Worm (Caenorhabditis elegans): ENCODE results near the gene T11F8.1.
"Not testable (repeated sequence)": the region's sequence is repeated elsewhere in the genome, so short reads cannot be mapped to it uniquely, and the experiment has no call there.

T11F8.1 gene

DNA sequence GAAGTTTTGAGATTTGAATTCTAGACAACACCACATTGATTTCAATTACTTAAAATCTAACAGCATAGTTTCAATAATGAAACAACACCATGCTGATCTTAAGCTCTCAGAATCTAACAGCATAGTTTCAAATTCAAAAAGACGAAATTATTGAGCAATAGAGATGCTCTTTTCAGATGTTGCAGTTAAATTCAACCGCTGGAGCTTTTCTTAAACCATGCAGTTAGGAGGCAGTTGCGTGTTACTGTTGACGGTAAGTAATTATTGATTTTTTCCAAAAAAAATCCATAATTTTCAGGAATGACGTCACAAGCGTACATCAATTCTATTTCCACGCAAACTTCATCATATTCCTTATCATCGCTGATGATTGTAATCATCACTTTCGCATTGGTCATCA, 3.3 kb downstream of the T11F8.1 start, which contains the start of gene T11F8.5:
TSS of gene T11F8.5 (plus strand) at position 301 of the 400 bp plus-strand sequence.
- TF ChIP-seq cog-1 (tag; optimal IDR thresholded peaks at IDR 0.05) (no peak), ref-1 (GFP tag; conservative IDR thresholded peaks at IDR 0.05) (no peak), med-1 (GFP tag; optimal IDR thresholded peaks at IDR 0.05; ENCODE audit: insufficient read depth) (no peak), ztf-23 (GFP tag; IDR thresholded peaks at IDR 0.05) (no peak), klf-2 (GFP tag; conservative IDR thresholded peaks at IDR 0.05) (no peak), tab-1 (GFP tag; IDR thresholded peaks at IDR 0.05) (no peak), flt-1 (GFP tag; IDR thresholded peaks at IDR 0.05) (no peak), ztf-29 (GFP tag; IDR thresholded peaks at IDR 0.05) (no peak), T22C8.4 (GFP tag; IDR thresholded peaks at IDR 0.05) (no peak)

ce11 chrIV:5486208-5486731, 6.9 kb downstream of the T11F8.1 start, which contains the start of the genes snpc-3.1 and puf-7:
snpc-3.1 (minus strand) TSS chrIV:5486258.
puf-7 (plus strand) TSS chrIV:5486713.
- TF ChIP-seq klf-2 (GFP tag; conservative IDR thresholded peaks at IDR 0.05); flt-1 (GFP tag; IDR thresholded peaks at IDR 0.05); T22C8.4 (GFP tag; IDR thresholded peaks at IDR 0.05): not testable (repeated sequence)

DNA sequence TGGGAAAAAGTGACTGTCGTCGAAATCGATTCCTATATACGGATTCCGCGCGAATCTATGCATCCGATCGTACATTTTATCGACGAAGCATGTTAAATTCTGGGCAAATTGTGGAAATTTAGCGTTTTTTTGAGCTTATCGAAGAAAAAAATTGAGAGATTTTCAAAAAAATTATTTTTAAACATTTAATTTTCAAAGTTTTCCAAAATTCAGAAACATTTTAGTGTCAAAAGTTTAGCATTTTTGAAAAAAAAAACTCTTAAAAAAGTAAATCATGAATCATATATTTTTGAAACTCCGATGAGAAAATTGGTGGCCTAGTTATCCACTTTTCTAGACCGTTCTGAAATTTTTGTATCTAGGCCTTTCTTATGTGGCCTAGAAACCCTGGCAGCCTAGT, 11.7 kb downstream of the T11F8.1 start, which contains the start of gene B0273.115:
TSS of gene B0273.115 (minus strand) at position 101 of the 400 bp plus-strand sequence.
- not testable (repeated sequence) for TF ChIP-seq ref-1 (GFP tag; conservative IDR thresholded peaks at IDR 0.05); tab-1 (GFP tag; IDR thresholded peaks at IDR 0.05); cog-1 (tag; optimal IDR thresholded peaks at IDR 0.05)

ce11 chrIV:5492196-5492595, 12.8 kb downstream of the T11F8.1 start:
- TF ChIP-seq ref-1 (GFP tag; conservative IDR thresholded peaks at IDR 0.05), result no peak
- no peak for TF ChIP-seq cog-1 (tag; optimal IDR thresholded peaks at IDR 0.05)
- no peak for TF ChIP-seq klf-2 (GFP tag; conservative IDR thresholded peaks at IDR 0.05)
- no peak for TF ChIP-seq ztf-23 (GFP tag; IDR thresholded peaks at IDR 0.05)
- TF ChIP-seq T22C8.4 (GFP tag; IDR thresholded peaks at IDR 0.05), result no peak
- TF ChIP-seq ztf-29 (GFP tag; IDR thresholded peaks at IDR 0.05), result no peak
- TF ChIP-seq med-1 (GFP tag; optimal IDR thresholded peaks at IDR 0.05; ENCODE audit: insufficient read depth), result no peak
- TF ChIP-seq tab-1 (GFP tag; IDR thresholded peaks at IDR 0.05), result no peak
- TF ChIP-seq flt-1 (GFP tag; IDR thresholded peaks at IDR 0.05), result no peak

DNA sequence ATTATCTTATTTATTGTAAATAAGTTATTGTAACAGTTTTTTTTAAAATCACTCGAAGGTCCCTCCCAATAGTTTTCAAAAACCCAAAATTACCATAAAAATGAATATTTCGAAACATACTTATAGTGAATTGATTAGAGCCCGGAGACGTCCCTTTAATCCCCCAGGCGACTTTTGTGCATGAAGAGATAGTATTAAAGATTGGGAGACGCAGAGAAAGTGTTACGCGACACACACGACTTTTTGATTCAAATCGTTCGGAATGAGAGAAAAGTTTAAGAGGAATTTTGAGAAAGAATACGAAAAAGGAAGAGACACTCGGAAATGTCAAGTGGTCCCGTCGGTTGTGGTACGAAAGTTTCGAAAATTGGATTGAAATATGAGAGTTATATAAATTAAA, 13.7 kb downstream of the T11F8.1 start:
- TF ChIP-seq ztf-23 (GFP tag; IDR thresholded peaks at IDR 0.05) (no peak), klf-2 (GFP tag; conservative IDR thresholded peaks at IDR 0.05) (no peak), ref-1 (GFP tag; conservative IDR thresholded peaks at IDR 0.05) (no peak), T22C8.4 (GFP tag; IDR thresholded peaks at IDR 0.05) (no peak), cog-1 (tag; optimal IDR thresholded peaks at IDR 0.05) (no peak), ztf-29 (GFP tag; IDR thresholded peaks at IDR 0.05) (no peak), med-1 (GFP tag; optimal IDR thresholded peaks at IDR 0.05; ENCODE audit: insufficient read depth) (no peak), tab-1 (GFP tag; IDR thresholded peaks at IDR 0.05) (no peak), flt-1 (GFP tag; IDR thresholded peaks at IDR 0.05) (no peak)

DNA sequence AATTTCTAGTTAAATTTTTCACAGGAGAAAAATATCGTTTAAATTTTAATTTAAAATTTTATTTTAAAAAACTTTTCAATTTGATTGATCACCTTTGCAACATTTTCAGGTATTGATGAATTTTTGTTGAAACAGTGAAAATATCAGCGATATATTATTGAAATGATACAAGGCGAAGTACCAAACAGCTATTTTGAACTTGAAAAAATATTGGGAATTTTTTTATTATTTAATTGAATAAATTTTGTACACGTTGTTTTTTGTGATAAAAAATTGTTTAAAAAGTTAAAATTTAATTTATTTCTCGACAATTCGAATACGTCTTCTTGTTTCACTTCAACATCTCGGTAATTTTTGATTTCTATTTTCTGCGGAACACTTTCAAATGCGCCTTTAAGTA, 14.3 kb downstream of the T11F8.1 start, which contains the start of gene B0273.1:
TSS of gene B0273.1 (plus strand) at position 301 of the 400 bp plus-strand sequence.
- TF ChIP-seq klf-2 (GFP tag; conservative IDR thresholded peaks at IDR 0.05) (no peak), flt-1 (GFP tag; IDR thresholded peaks at IDR 0.05) (no peak), tab-1 (GFP tag; IDR thresholded peaks at IDR 0.05) (no peak), med-1 (GFP tag; optimal IDR thresholded peaks at IDR 0.05; ENCODE audit: insufficient read depth) (no peak), T22C8.4 (GFP tag; IDR thresholded peaks at IDR 0.05) (no peak), cog-1 (tag; optimal IDR thresholded peaks at IDR 0.05) (no peak), ref-1 (GFP tag; conservative IDR thresholded peaks at IDR 0.05) (no peak), ztf-29 (GFP tag; IDR thresholded peaks at IDR 0.05) (no peak), ztf-23 (GFP tag; IDR thresholded peaks at IDR 0.05) (no peak)

- no peak for TF ChIP-seq ref-1 (GFP tag; conservative IDR thresholded peaks at IDR 0.05)
- no peak for TF ChIP-seq tab-1 (GFP tag; IDR thresholded peaks at IDR 0.05)
- TF ChIP-seq ztf-29 (GFP tag; IDR thresholded peaks at IDR 0.05), result no peak
- no peak for TF ChIP-seq cog-1 (tag; optimal IDR thresholded peaks at IDR 0.05)
- TF ChIP-seq T22C8.4 (GFP tag; IDR thresholded peaks at IDR 0.05), result no peak
- TF ChIP-seq med-1 (GFP tag; optimal IDR thresholded peaks at IDR 0.05; ENCODE audit: insufficient read depth), result no peak
- TF ChIP-seq ztf-23 (GFP tag; IDR thresholded peaks at IDR 0.05), result no peak
- no peak for TF ChIP-seq flt-1 (GFP tag; IDR thresholded peaks at IDR 0.05)
- TF ChIP-seq klf-2 (GFP tag; conservative IDR thresholded peaks at IDR 0.05), result no peak
Measured at ce11 chrIV:5494099-5494498, 14.7 kb downstream of the T11F8.1 start.

- TF ChIP-seq cog-1 (tag; optimal IDR thresholded peaks at IDR 0.05) (no peak), klf-2 (GFP tag; conservative IDR thresholded peaks at IDR 0.05) (no peak), med-1 (GFP tag; optimal IDR thresholded peaks at IDR 0.05; ENCODE audit: insufficient read depth) (no peak), flt-1 (GFP tag; IDR thresholded peaks at IDR 0.05) (no peak), T22C8.4 (GFP tag; IDR thresholded peaks at IDR 0.05) (no peak), ref-1 (GFP tag; conservative IDR thresholded peaks at IDR 0.05) (no peak), ztf-23 (GFP tag; IDR thresholded peaks at IDR 0.05) (no peak), ztf-29 (GFP tag; IDR thresholded peaks at IDR 0.05) (no peak), tab-1 (GFP tag; IDR thresholded peaks at IDR 0.05) (no peak)
Measured at ce11 chrIV:5501414-5501813, 22.0 kb downstream of the T11F8.1 start.

DNA sequence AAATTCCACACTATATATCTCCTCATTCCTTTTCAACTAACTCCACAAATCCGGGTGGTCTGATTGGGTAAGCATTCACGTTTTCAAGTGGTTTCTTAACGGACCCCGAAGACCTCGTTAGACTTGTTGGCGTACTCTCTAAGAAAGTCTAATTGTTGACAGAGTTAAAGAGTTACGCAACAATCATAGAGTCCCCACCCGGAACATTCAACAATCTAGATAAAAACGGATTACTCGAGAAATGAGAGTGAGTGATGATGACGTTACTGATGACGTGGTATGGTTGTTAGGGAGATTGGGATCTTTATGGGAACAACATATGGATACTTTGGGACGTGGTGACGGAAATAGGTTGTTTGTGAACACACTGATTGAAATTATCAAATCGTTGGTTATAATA, 23.2 kb downstream of the T11F8.1 start:
- TF ChIP-seq ref-1 (GFP tag; conservative IDR thresholded peaks at IDR 0.05), result no peak
- no peak for TF ChIP-seq cog-1 (tag; optimal IDR thresholded peaks at IDR 0.05)
- no peak for TF ChIP-seq klf-2 (GFP tag; conservative IDR thresholded peaks at IDR 0.05)
- TF ChIP-seq flt-1 (GFP tag; IDR thresholded peaks at IDR 0.05), result no peak
- TF ChIP-seq ztf-29 (GFP tag; IDR thresholded peaks at IDR 0.05), result no peak
- no peak for TF ChIP-seq tab-1 (GFP tag; IDR thresholded peaks at IDR 0.05)
- no peak for TF ChIP-seq med-1 (GFP tag; optimal IDR thresholded peaks at IDR 0.05; ENCODE audit: insufficient read depth)
- no peak for TF ChIP-seq T22C8.4 (GFP tag; IDR thresholded peaks at IDR 0.05)
- TF ChIP-seq ztf-23 (GFP tag; IDR thresholded peaks at IDR 0.05), result no peak

DNA sequence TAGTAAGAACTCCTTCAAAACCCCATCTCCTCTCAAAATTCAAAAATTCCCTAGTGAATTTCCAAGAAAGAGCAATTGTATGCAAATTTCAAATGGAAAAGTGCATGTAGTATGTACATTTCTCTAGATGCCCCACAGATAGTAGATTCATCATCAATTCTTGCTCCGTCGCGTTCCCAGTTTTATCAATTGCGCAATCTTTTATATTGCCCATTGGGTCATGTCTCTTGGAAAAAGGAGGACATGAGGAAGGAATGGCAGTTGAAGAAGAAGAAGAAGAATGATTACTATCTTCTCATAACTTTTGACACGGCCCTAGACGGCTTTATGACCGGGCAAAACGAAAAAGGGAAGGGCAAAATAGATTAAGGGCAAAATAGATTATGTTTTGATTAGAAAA, 27.3 kb downstream of the T11F8.1 start:
- TF ChIP-seq ref-1 (GFP tag; conservative IDR thresholded peaks at IDR 0.05) (no peak), tab-1 (GFP tag; IDR thresholded peaks at IDR 0.05) (no peak), cog-1 (tag; optimal IDR thresholded peaks at IDR 0.05) (no peak), flt-1 (GFP tag; IDR thresholded peaks at IDR 0.05) (no peak), T22C8.4 (GFP tag; IDR thresholded peaks at IDR 0.05) (no peak), klf-2 (GFP tag; conservative IDR thresholded peaks at IDR 0.05) (no peak), ztf-29 (GFP tag; IDR thresholded peaks at IDR 0.05) (no peak), ztf-23 (GFP tag; IDR thresholded peaks at IDR 0.05) (no peak), med-1 (GFP tag; optimal IDR thresholded peaks at IDR 0.05; ENCODE audit: insufficient read depth) (no peak)

All from whole organism, midembryonic.